Fruit fly (Drosophila melanogaster) whole organism, prepupa: ENCODE data around the gene cbt.

Source experiments
- CG10669 ChIP-seq: fragments of 200-800 bp; sonication (Bioruptor generic); optimal IDR thresholded peaks from 3 replicates; lab custom pipeline; 2018; ENCODE audit warnings: missing biosample characterization, mild to moderate bottlenecking, missing genetic modification characterization, moderate library complexity
- CG11294 ChIP-seq: fragments of 200-800 bp; sonication (Bioruptor generic); IDR thresholded peaks from 2 replicates; pipeline ENCODE4 v1.3.6; 2022; ENCODE audit warnings: missing biosample characterization, missing genetic modification characterization
- CG11762 ChIP-seq: fragments of 200-800 bp; sonication (Bioruptor generic); optimal IDR thresholded peaks from 3 replicates; lab custom pipeline; 2016; ENCODE audit warnings: missing biosample characterization, missing genetic modification characterization; ENCODE audit not compliant: insufficient read depth
- CG11902 ChIP-seq: fragments of 200-800 bp; sonication (Bioruptor generic); optimal IDR thresholded peaks from 3 replicates; lab custom pipeline; 2016; ENCODE audit warnings: missing biosample characterization, missing genetic modification characterization
- CG15336 ChIP-seq: fragments of 200-800 bp; sonication (Bioruptor generic); IDR thresholded peaks from 2 replicates; pipeline ENCODE4 v1.3.6; 2022; ENCODE audit warnings: missing biosample characterization, missing genetic modification characterization
- CG1621 ChIP-seq: fragments of 200-800 bp; sonication (Bioruptor generic); optimal IDR thresholded peaks from 3 replicates; lab custom pipeline; 2018; ENCODE audit warnings: missing biosample characterization, mild to moderate bottlenecking, missing genetic modification characterization
- CG16779 ChIP-seq: fragments of 200-800 bp; sonication (Bioruptor generic); optimal IDR thresholded peaks from 3 replicates; lab custom pipeline; 2017; ENCODE audit warnings: missing biosample characterization, mild to moderate bottlenecking, missing genetic modification characterization
- CG31627 ChIP-seq: fragments of 200-800 bp; sonication (Bioruptor generic); optimal IDR thresholded peaks from 3 replicates; lab custom pipeline; 2016; ENCODE audit warnings: missing biosample characterization, missing genetic modification characterization
- CG32006 ChIP-seq: fragments of 200-800 bp; sonication (Bioruptor generic); optimal IDR thresholded peaks from 3 replicates; lab custom pipeline; 2017; ENCODE audit warnings: missing biosample characterization, mild to moderate bottlenecking, missing genetic modification characterization
- CG34406 ChIP-seq: fragments of 200-800 bp; sonication (Bioruptor generic); optimal IDR thresholded peaks from 3 replicates; lab custom pipeline; 2016; ENCODE audit warnings: missing biosample characterization, missing genetic modification characterization
- CG3919 ChIP-seq: fragments of 200-800 bp; sonication (Bioruptor generic); optimal IDR thresholded peaks from 3 replicates; lab custom pipeline; 2016; ENCODE audit warnings: missing biosample characterization, missing genetic modification characterization
- CG4318 ChIP-seq: fragments of 200-800 bp; sonication (Bioruptor generic); optimal IDR thresholded peaks from 3 replicates; lab custom pipeline; 2017; ENCODE audit warnings: missing biosample characterization, mild to moderate bottlenecking, missing genetic modification characterization
- CG6792 ChIP-seq: fragments of 200-800 bp; sonication (Bioruptor generic); optimal IDR thresholded peaks from 3 replicates; lab custom pipeline; 2016; ENCODE audit warnings: missing biosample characterization, missing genetic modification characterization
- CG6808 ChIP-seq: fragments of 200-800 bp; sonication (Bioruptor generic); optimal IDR thresholded peaks from 3 replicates; lab custom pipeline; 2017; ENCODE audit warnings: missing biosample characterization, missing genetic modification characterization, mild to moderate bottlenecking, moderate library complexity, missing genetic modification reagents
- CG6854 ChIP-seq: fragments of 200-800 bp; sonication (Bioruptor generic); optimal IDR thresholded peaks from 2 replicates; lab custom pipeline; 2017; ENCODE audit warnings: missing biosample characterization, mild to moderate bottlenecking, missing genetic modification characterization
- CG7368 ChIP-seq: fragments of 200-800 bp; sonication (Bioruptor generic); optimal IDR thresholded peaks from 3 replicates; lab custom pipeline; 2016; ENCODE audit warnings: missing biosample characterization, missing genetic modification characterization
- CG8119 ChIP-seq: fragments of 200-800 bp; sonication (Bioruptor generic); IDR thresholded peaks from 3 replicates; pipeline ENCODE4 v1.3.6; 2022; ENCODE audit warnings: missing biosample characterization, missing genetic modification characterization
- CG8319 ChIP-seq: fragments of 200-800 bp; sonication (Bioruptor generic); optimal IDR thresholded peaks from 3 replicates; lab custom pipeline; 2016; ENCODE audit warnings: missing biosample characterization, missing genetic modification characterization
- CG8632 ChIP-seq: fragments of 200-800 bp; sonication (Bioruptor generic); optimal IDR thresholded peaks from 3 replicates; lab custom pipeline; 2016; ENCODE audit warnings: missing biosample characterization, missing genetic modification characterization
- CG9139 ChIP-seq: fragments of 200-800 bp; sonication (Bioruptor generic); optimal IDR thresholded peaks from 3 replicates; lab custom pipeline; 2017; ENCODE audit warnings: missing biosample characterization, mild to moderate bottlenecking, missing genetic modification characterization
- Eip75B ChIP-seq: fragments of 200-800 bp; sonication (Bioruptor generic); optimal IDR thresholded peaks from 3 replicates; lab custom pipeline; 2016; ENCODE audit warnings: missing biosample characterization, missing genetic modification characterization
- Eip78C ChIP-seq: fragments of 200-800 bp; sonication (Bioruptor generic); peaks from one replicate; lab custom pipeline; 2016; ENCODE audit warnings: missing biosample characterization, missing genetic modification characterization
- Eip93F ChIP-seq: fragments of 200-800 bp; sonication (Bioruptor generic); optimal IDR thresholded peaks from 2 replicates; lab custom pipeline; 2016; ENCODE audit warnings: missing biosample characterization, mild to moderate bottlenecking, missing genetic modification characterization
- Ets21C ChIP-seq: fragments of 200-800 bp; sonication (Bioruptor generic); optimal IDR thresholded peaks from 3 replicates; lab custom pipeline; 2016; ENCODE audit warnings: missing biosample characterization, missing genetic modification characterization
- Gug ChIP-seq: fragments of 200-800 bp; sonication (Bioruptor generic); IDR thresholded peaks from 2 replicates; pipeline ENCODE4 v1.3.6; 2022; ENCODE audit warnings: missing biosample characterization, missing genetic modification characterization
- Hr39 ChIP-seq: fragments of 200-800 bp; sonication (Bioruptor generic); optimal IDR thresholded peaks from 2 replicates; lab custom pipeline; 2016; ENCODE audit warnings: missing biosample characterization, missing genetic modification characterization
- Hr4 ChIP-seq: fragments of 200-800 bp; sonication (Bioruptor generic); optimal IDR thresholded peaks from 3 replicates; lab custom pipeline; 2016; ENCODE audit warnings: missing biosample characterization, missing genetic modification characterization
- Lpt ChIP-seq: fragments of 200-800 bp; sonication (Bioruptor generic); optimal IDR thresholded peaks from 3 replicates; lab custom pipeline; 2016; ENCODE audit warnings: missing biosample characterization, missing genetic modification characterization
- Met ChIP-seq: fragments of 200-800 bp; sonication (Bioruptor generic); optimal IDR thresholded peaks from 3 replicates; lab custom pipeline; 2016; ENCODE audit warnings: missing biosample characterization, missing genetic modification characterization
- Sox102F ChIP-seq: fragments of 200-800 bp; sonication (Bioruptor generic); optimal IDR thresholded peaks from 2 replicates; lab custom pipeline; 2016; ENCODE audit warnings: missing biosample characterization, mild to moderate bottlenecking, missing genetic modification characterization
- Sox15 ChIP-seq: fragments of 200-800 bp; sonication (Bioruptor generic); optimal IDR thresholded peaks from 3 replicates; lab custom pipeline; 2016; ENCODE audit warnings: missing biosample characterization, missing genetic modification characterization
- achi ChIP-seq: fragments of 200-800 bp; sonication (Bioruptor generic); optimal IDR thresholded peaks from 3 replicates; lab custom pipeline; 2016; ENCODE audit warnings: missing biosample characterization, missing genetic modification characterization
- acj6 ChIP-seq: fragments of 200-800 bp; sonication (Bioruptor generic); optimal IDR thresholded peaks from 3 replicates; lab custom pipeline; 2016; ENCODE audit warnings: missing biosample characterization, missing genetic modification characterization
- cyc ChIP-seq: fragments of 200-800 bp; sonication (Bioruptor generic); optimal IDR thresholded peaks from 3 replicates; lab custom pipeline; 2016; ENCODE audit warnings: missing biosample characterization, missing genetic modification characterization
- dac ChIP-seq: fragments of 200-800 bp; sonication (Bioruptor generic); optimal IDR thresholded peaks from 2 replicates; lab custom pipeline; 2017; ENCODE audit warnings: missing biosample characterization, mild to moderate bottlenecking, missing genetic modification characterization
- dsx ChIP-seq: fragments of 200-800 bp; optimal IDR thresholded peaks from 3 replicates; lab custom pipeline; 2019; ENCODE audit warnings: missing biosample characterization, mild to moderate bottlenecking, missing genetic modification characterization, moderate library complexity; ENCODE audit not compliant: poor library complexity, severe bottlenecking
- eg ChIP-seq: fragments of 200-800 bp; sonication (Bioruptor generic); IDR thresholded peaks from 3 replicates; pipeline ENCODE4 v1.3.6; 2022; ENCODE audit warnings: missing biosample characterization, missing genetic modification characterization
- esn ChIP-seq: fragments of 200-800 bp; sonication (Bioruptor generic); optimal IDR thresholded peaks from 2 replicates; lab custom pipeline; 2016; ENCODE audit warnings: missing biosample characterization, mild to moderate bottlenecking, missing genetic modification characterization, moderate library complexity
- fd59A ChIP-seq: fragments of 200-800 bp; sonication (Bioruptor generic); optimal IDR thresholded peaks from 2 replicates; lab custom pipeline; 2017; ENCODE audit warnings: missing biosample characterization, mild to moderate bottlenecking, missing genetic modification characterization, missing genetic modification reagents
- fkh ChIP-seq: fragments of 200-800 bp; sonication (Bioruptor generic); optimal IDR thresholded peaks from 3 replicates; lab custom pipeline; 2017; ENCODE audit warnings: missing biosample characterization, mild to moderate bottlenecking, missing genetic modification characterization, moderate library complexity
- lz ChIP-seq: fragments of 200-800 bp; sonication (Bioruptor generic); optimal IDR thresholded peaks from 3 replicates; lab custom pipeline; 2016; ENCODE audit warnings: missing biosample characterization, missing genetic modification characterization
- pdm3 ChIP-seq: fragments of 200-800 bp; sonication (Bioruptor generic); optimal IDR thresholded peaks from 3 replicates; lab custom pipeline; 2016; ENCODE audit warnings: missing biosample characterization, missing genetic modification characterization
- spab ChIP-seq: fragments of 200-800 bp; sonication (Bioruptor generic); optimal IDR thresholded peaks from 2 replicates; lab custom pipeline; 2017; ENCODE audit warnings: missing biosample characterization, mild to moderate bottlenecking, missing genetic modification characterization, missing genetic modification reagents
- ss ChIP-seq, 2 experiments: fragments of 200-800 bp; sonication (Bioruptor generic); optimal IDR thresholded peaks; 2 replicates in 1 of 2; 3 replicates in 1 of 2; lab custom pipeline; 2017 to 2018; ENCODE audit warnings: mild to moderate bottlenecking in 2 of 2, missing biosample characterization in 2 of 2, missing genetic modification characterization in 2 of 2, moderate library complexity in 1 of 2
- svp ChIP-seq: fragments of 200-800 bp; sonication (Bioruptor generic); peaks from one replicate; lab custom pipeline; 2016; ENCODE audit warnings: missing biosample characterization, missing genetic modification characterization

The cbt gene

DNA sequence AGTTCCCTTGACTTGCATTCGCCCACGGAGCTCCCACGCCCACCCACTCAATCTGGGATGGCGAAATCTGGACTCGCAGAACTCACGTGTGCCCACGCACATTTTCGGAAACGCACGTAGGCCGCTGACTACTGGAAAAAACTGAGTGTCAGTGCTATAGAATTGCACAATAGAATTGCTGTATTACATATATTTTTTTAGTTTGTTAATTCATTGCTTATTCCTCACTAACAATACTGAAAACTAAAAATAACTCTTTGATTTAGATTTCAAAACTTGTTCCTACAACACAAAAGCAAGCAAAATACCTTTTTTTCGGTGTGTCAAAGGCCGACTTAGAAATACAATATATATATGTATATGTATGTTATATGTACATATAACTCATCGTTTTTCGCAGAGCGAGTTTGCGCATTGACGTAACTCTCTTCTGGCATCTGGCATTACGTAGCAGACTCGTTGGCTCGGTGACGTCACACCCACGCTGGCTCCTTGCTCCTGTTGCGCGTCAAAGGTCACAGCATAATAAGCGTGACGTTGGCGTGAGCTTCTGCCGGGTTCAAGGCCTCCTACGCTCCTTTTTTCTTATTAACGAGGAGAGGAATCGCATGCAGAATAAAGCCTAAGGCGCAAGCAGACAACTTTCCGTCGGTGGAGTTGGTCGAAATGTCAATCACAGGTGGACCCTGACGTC lies 2.4 kb upstream of the cbt start (continued):
- TF ChIP-seq CG9139 (GFP tag; lab: Kevin White, UChicago) (no peak), Hr39 (GFP tag; lab: Kevin White, UChicago) (peak; percentile 28), lz (GFP tag; lab: Kevin White, UChicago) (peak; percentile 43), Hr4 (GFP tag; lab: Kevin White, UChicago) (peak; percentile 75), Eip75B (GFP tag; lab: Kevin White, UChicago) (peak; percentile 10), pdm3 (GFP tag; lab: Kevin White, UChicago) (peak; percentile 67), spab (GFP tag; lab: Kevin White, UChicago) (peak; percentile 47), CG4318 (peak; percentile 39), CG16779 (no peak), CG7368 (GFP tag; lab: Kevin White, UChicago) (peak; percentile 27), acj6 (GFP tag; lab: Kevin White, UChicago) (peak; percentile 56)

DNA sequence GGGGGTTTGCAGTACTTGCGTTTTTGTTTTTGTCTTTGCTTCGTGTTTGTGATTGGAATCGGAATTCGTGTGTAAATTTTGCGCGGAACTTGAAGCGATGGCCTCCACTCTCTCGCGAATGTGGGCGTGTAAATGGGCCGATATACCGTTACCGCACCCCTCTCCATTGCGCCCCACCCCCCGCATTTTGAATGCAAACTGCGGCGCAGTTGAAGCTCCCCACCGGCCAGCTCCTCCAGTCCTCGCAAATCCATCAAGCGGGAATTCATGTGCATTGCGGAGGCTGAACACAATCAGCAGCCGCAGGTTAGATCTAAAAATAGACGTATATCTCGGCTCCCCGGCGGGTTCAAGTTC lies 1.9 kb upstream of the cbt start:
- TF ChIP-seq CG11902 (GFP tag; lab: Kevin White, UChicago) (no peak), CG11294 (no peak), CG6808 (GFP tag; lab: Kevin White, UChicago) (no peak), CG15336 (no peak), CG1621 (tag; lab: Kevin White, UChicago) (no peak), CG32006 (GFP tag; lab: Kevin White, UChicago) (no peak), CG6792 (GFP tag; lab: Kevin White, UChicago) (no peak), Sox15 (no peak), CG4318 (no peak), fkh (GFP tag; lab: Kevin White, UChicago) (no peak), CG11762 (no peak), CG8119 (no peak), esn (no peak), Met (no peak), CG3919 (GFP tag; lab: Kevin White, UChicago) (no peak), spab (GFP tag; lab: Kevin White, UChicago) (no peak), CG7368 (GFP tag; lab: Kevin White, UChicago) (no peak), CG6854 (no peak), Hr39 (GFP tag; lab: Kevin White, UChicago) (no peak)

DNA sequence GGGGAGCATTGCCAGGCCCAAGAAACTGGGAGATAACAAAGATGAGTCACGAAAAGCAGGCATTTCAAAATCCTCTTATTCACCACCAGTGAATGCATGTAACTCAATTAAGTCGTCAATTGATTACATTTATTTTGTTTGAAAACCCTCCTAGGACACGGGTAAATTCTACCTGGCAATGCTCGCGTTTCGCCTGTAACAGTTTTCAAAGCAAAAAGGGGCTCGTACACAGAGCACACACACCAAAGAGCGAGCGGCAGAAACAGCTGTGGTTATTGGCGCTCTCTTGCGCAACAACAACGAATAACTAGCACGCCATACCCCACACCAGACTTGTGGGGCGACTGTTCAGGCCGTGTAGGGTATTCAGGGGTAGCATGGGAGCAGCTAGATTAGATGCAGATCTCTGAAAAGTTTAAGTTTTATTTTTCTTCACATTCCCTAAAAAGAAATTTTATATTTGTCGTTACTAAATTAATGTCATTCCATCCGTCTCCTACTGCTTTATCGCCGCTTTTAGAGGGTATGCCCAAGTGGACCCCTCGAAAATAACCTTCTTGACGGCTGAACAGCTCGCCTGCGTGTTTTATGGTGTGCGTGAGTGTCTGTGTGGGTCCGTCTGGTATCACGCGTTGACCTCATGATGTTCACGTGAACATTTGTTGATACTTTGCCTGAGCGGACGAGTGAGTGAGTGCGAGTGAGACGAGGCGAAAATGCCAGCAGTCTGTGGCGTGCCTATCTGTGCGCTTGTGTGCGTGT lies 1.3 kb upstream of the cbt start:
- TF ChIP-seq CG31627, result peak; percentile 100
- TF ChIP-seq dac, result peak; percentile 100
- TF ChIP-seq fd59A, result peak; percentile 100
- peak; percentile 100 for TF ChIP-seq cyc (GFP tag; lab: Kevin White, UChicago)
- no peak for TF ChIP-seq CG15336
- peak; percentile 100 for TF ChIP-seq svp (GFP tag; lab: Kevin White, UChicago)
- peak; percentile 100 for TF ChIP-seq CG6792 (GFP tag; lab: Kevin White, UChicago)
- TF ChIP-seq CG6854, result peak; percentile 100
- peak; percentile 100 for TF ChIP-seq ss (GFP tag; optimal IDR thresholded peaks at IDR 0.05; lab: Kevin White, UChicago)
- TF ChIP-seq CG34406 (GFP tag; lab: Kevin White, UChicago), result peak; percentile 100
- no peak for TF ChIP-seq eg (GFP tag; lab: Robert Waterston, UW)
- peak; percentile 100 for TF ChIP-seq Eip75B (GFP tag; lab: Kevin White, UChicago)
- TF ChIP-seq dsx, result peak; percentile 100
- TF ChIP-seq CG3919 (GFP tag; lab: Kevin White, UChicago), result peak; percentile 100
- TF ChIP-seq CG11902 (GFP tag; lab: Kevin White, UChicago), result peak; percentile 100
- peak; percentile 100 for TF ChIP-seq fkh (GFP tag; lab: Kevin White, UChicago)
- peak; percentile 100 for TF ChIP-seq CG4318
- peak; percentile 100 for TF ChIP-seq Eip93F (GFP tag; lab: Kevin White, UChicago)
- peak; percentile 100 for TF ChIP-seq Lpt (GFP tag; lab: Kevin White, UChicago)
- peak; percentile 100 for TF ChIP-seq CG8632 (GFP tag; lab: Kevin White, UChicago)
- TF ChIP-seq Sox102F (GFP tag; lab: Kevin White, UChicago), result peak; percentile 100
- peak; percentile 100 for TF ChIP-seq CG8319 (GFP tag; lab: Kevin White, UChicago)
- TF ChIP-seq CG10669, result peak; percentile 100
- peak; percentile 100 for TF ChIP-seq Eip78C (GFP tag; lab: Kevin White, UChicago)
- peak; percentile 100 for TF ChIP-seq Ets21C (GFP tag; lab: Kevin White, UChicago)
- peak; percentile 100 for TF ChIP-seq achi (GFP tag; lab: Kevin White, UChicago)
- TF ChIP-seq CG11762, result peak; percentile 100
- TF ChIP-seq CG6808 (GFP tag; lab: Kevin White, UChicago), result peak; percentile 99
- TF ChIP-seq Gug (GFP tag; lab: Robert Waterston, UW), result no peak
